Worm (Caenorhabditis elegans): ENCODE measurements around the gene ccdc-149.

ccdc-149 gene

ce11 chrX:11546445-11547275 is 35.4 kb upstream of the ccdc-149 start, which contains the start of gene selt-1.1 (continued):
- TF ChIP-seq F26F4.8 (GFP tag; conservative IDR thresholded peaks at IDR 0.05) (no peak), T26A8.4 (GFP tag; IDR thresholded peaks at IDR 0.05) (peak; percentile 42; the same call in 1 of the 2 replicates), saeg-2 (GFP tag; IDR thresholded peaks at IDR 0.05) (no peak), ZK546.5 (tag; optimal IDR thresholded peaks at IDR 0.05) (no peak), ama-1 (optimal IDR thresholded peaks at IDR 0.05) (no peak), rbr-2 (tag; optimal IDR thresholded peaks at IDR 0.05) (peak; percentile 67), tag-97 (GFP tag; IDR thresholded peaks at IDR 0.05) (no peak), zfp-2 (tag; optimal IDR thresholded peaks at IDR 0.05) (no peak), hif-1 (tag; optimal IDR thresholded peaks at IDR 0.05) (peak in 1 of 2 experiments; percentile 52), ceh-62 (tag; optimal IDR thresholded peaks at IDR 0.05) (no peak), dmd-8 (GFP tag; IDR thresholded peaks at IDR 0.05) (no peak), unc-39 (tag; optimal IDR thresholded peaks at IDR 0.05) (no peak), daf-12 (tag; optimal IDR thresholded peaks at IDR 0.05) (no peak), F44E2.7 (GFP tag; IDR thresholded peaks at IDR 0.05) (no peak), Y105C5A.15 (GFP tag; IDR thresholded peaks at IDR 0.05) (no peak), mxl-3 (GFP tag; optimal IDR thresholded peaks at IDR 0.05) (peak; percentile 77), hlh-11 (tag; optimal IDR thresholded peaks at IDR 0.05) (peak; percentile 86), nhr-42 (GFP tag; IDR thresholded peaks at IDR 0.05) (0 out of 2 replicates have a peak, but pooled peaks have one; percentile 49), nhr-48 (tag; optimal IDR thresholded peaks at IDR 0.05) (peak; percentile 43), sdz-12 (GFP tag; optimal IDR thresholded peaks at IDR 0.05) (no peak), ces-1 (GFP tag; optimal IDR thresholded peaks at IDR 0.05) (no peak), dpl-1 (GFP tag; optimal IDR thresholded peaks at IDR 0.05) (peak; percentile 11), mxl-2 (GFP tag; conservative IDR thresholded peaks at IDR 0.05) (no peak), F10B5.3 (tag; optimal IDR thresholded peaks at IDR 0.05) (peak; percentile 44), nhr-11 (tag; optimal IDR thresholded peaks at IDR 0.05) (no peak), egl-27 (tag; optimal IDR thresholded peaks at IDR 0.05) (no peak), unc-62 (GFP tag; optimal IDR thresholded peaks at IDR 0.05 in 1 of 2) (peak in 1 of 2 experiments; percentile 19), unc-62 (tag; optimal IDR thresholded peaks at IDR 0.05) (no peak), arid-1 (GFP tag; conservative IDR thresholded peaks at IDR 0.05) (no peak), hlh-30 (tag; optimal IDR thresholded peaks at IDR 0.05; ENCODE audit: insufficient read depth) (peak; percentile 51), ZK337.2 (GFP tag; IDR thresholded peaks at IDR 0.05) (no peak), madf-5 (GFP tag; IDR thresholded peaks at IDR 0.05) (0 out of 4 replicates have a peak, but pooled peaks of 1 of the 2 experiments have one; percentile 4), daf-19 (GFP tag; conservative IDR thresholded peaks at IDR 0.05) (no peak), spr-1 (tag; optimal IDR thresholded peaks at IDR 0.05) (peak; percentile 14)

ce11 chrX:11541690-11542089 is 30.4 kb upstream of the ccdc-149 start:
- TF ChIP-seq aha-1 (tag) (peak; percentile 90), daf-19 (GFP tag; conservative IDR thresholded peaks at IDR 0.05) (no peak), lin-13 (GFP tag; optimal IDR thresholded peaks at IDR 0.05) (no peak)

ce11 chrX:11537240-11537764 is 26.1 kb upstream of the ccdc-149 start, which contains the start of gene gcp-2.2:
TSS of gene gcp-2.2 (plus strand) at chrX:11537714.
- TF ChIP-seq unc-39 (tag; optimal IDR thresholded peaks at IDR 0.05), result no peak
- TF ChIP-seq madf-9 (GFP tag; conservative IDR thresholded peaks at IDR 0.05), result no peak
- TF ChIP-seq lin-1 (GFP tag; IDR thresholded peaks at IDR 0.05), result no peak
- no peak for TF ChIP-seq dpl-1 (GFP tag; optimal IDR thresholded peaks at IDR 0.05)
- no peak for TF ChIP-seq tag-97 (GFP tag; IDR thresholded peaks at IDR 0.05)
- TF ChIP-seq mdt-29 (GFP tag; IDR thresholded peaks at IDR 0.05), result no peak
- TF ChIP-seq nhr-41 (GFP tag; IDR thresholded peaks at IDR 0.05), result no peak
- TF ChIP-seq zfp-3 (GFP tag; conservative IDR thresholded peaks at IDR 0.05), result no peak
- TF ChIP-seq gei-8 (GFP tag; optimal IDR thresholded peaks at IDR 0.05), result no peak

All from whole organism, L4 larva.